Worm (Caenorhabditis elegans) whole organism, young adult: ENCODE data around the gene amt-4.
A peak's percentile ranks its signal among the peaks of the same experiment; 100 is the strongest.

Experiments used
- C06A6.2 ChIP-seq: fragments of 200-800 bp; sonication (Bioruptor generic); conservative IDR thresholded peaks from 2 replicates; pipeline ENCODE4 v1.3.6; 2022; ENCODE audit warnings: missing genetic modification characterization, missing compliant biosample characterization
- C17E4.6 ChIP-seq: fragments of 200-800 bp; sonication (Bioruptor generic); IDR thresholded peaks from 2 replicates; pipeline ENCODE4 v1.3.6; 2022; ENCODE audit warnings: missing genetic modification reagents, missing genetic modification characterization, missing compliant biosample characterization
- F22D6.2 ChIP-seq: sonication (generic microtip); optimal IDR thresholded peaks from 2 replicates; lab custom pipeline; 2016; ENCODE audit warnings: mild to moderate bottlenecking, missing genetic modification characterization, missing compliant biosample characterization
- F23B12.7 ChIP-seq: sonication (generic microtip); optimal IDR thresholded peaks from 2 replicates; lab custom pipeline; 2017; ENCODE audit warnings: missing genetic modification characterization, mild to moderate bottlenecking, missing compliant biosample characterization, antibody characterized with exemption, moderate library complexity; ENCODE audit not compliant: insufficient read depth
- F52B5.7 ChIP-seq: sonication (generic microtip); optimal IDR thresholded peaks from 2 replicates; lab custom pipeline; 2016; ENCODE audit warnings: mild to moderate bottlenecking, missing genetic modification characterization, missing compliant biosample characterization
- Y53F4B.3 ChIP-seq: fragments of 200-800 bp; sonication (Bioruptor generic); IDR thresholded peaks from 2 replicates; pipeline ENCODE4 v1.3.6; 2022; ENCODE audit warnings: missing genetic modification reagents, missing genetic modification characterization, missing compliant biosample characterization
- Y79H2A.3 ChIP-seq: fragments of 200-800 bp; sonication (Bioruptor generic); conservative IDR thresholded peaks from 2 replicates; pipeline ENCODE4 v1.3.6; 2022; ENCODE audit warnings: missing genetic modification reagents, missing genetic modification characterization, missing compliant biosample characterization
- akir-1 ChIP-seq: fragments of 200-800 bp; sonication (Bioruptor generic); optimal IDR thresholded peaks from 2 replicates; lab custom pipeline; 2018; ENCODE audit warnings: mild to moderate bottlenecking, missing genetic modification characterization, moderate library complexity, missing compliant biosample characterization
- ama-1 ChIP-seq, 3 experiments: fragments of 150-350 bp in 1 of 3; sonication (generic microtip) in 2 of 3; optimal IDR thresholded peaks; 2 replicates each; lab custom pipeline; 2014 to 2018; ENCODE audit warnings: missing biosample characterization in 2 of 3, missing genetic modification characterization in 2 of 3, missing genetic modification reagents in 2 of 3
- athp-1 ChIP-seq: sonication (generic microtip); optimal IDR thresholded peaks from 2 replicates; lab custom pipeline; 2017; ENCODE audit warnings: mild to moderate bottlenecking, missing genetic modification characterization, missing compliant biosample characterization
- bed-1 ChIP-seq: fragments of 200-800 bp; sonication (Bioruptor generic); IDR thresholded peaks from 2 replicates; pipeline ENCODE4 v1.3.6; 2022; ENCODE audit warnings: missing genetic modification reagents, missing genetic modification characterization, missing compliant biosample characterization
- cebp-2 ChIP-seq: fragments of 200-800 bp; sonication (Bioruptor generic); IDR thresholded peaks from 2 replicates; pipeline ENCODE4 v1.3.6; 2022; ENCODE audit warnings: missing genetic modification characterization, missing compliant biosample characterization
- chd-7 ChIP-seq: sonication (generic microtip); optimal IDR thresholded peaks from 2 replicates; lab custom pipeline; 2016; ENCODE audit warnings: mild to moderate bottlenecking, missing genetic modification characterization, moderate library complexity, missing compliant biosample characterization
- die-1 ChIP-seq: sonication (generic microtip); optimal IDR thresholded peaks from 2 replicates; lab custom pipeline; 2016; ENCODE audit warnings: missing genotype, mild to moderate bottlenecking, missing genetic modification characterization, missing compliant biosample characterization
- dpl-1 ChIP-seq: fragments of 150-350 bp; optimal IDR thresholded peaks from 2 replicates; lab custom pipeline; 2014; ENCODE audit warnings: missing biosample characterization, missing genetic modification reagents, missing genetic modification characterization
- efl-1 ChIP-seq: fragments of 150-350 bp; optimal IDR thresholded peaks from 2 replicates; lab custom pipeline; 2014; ENCODE audit warnings: missing biosample characterization, missing genetic modification reagents, missing genetic modification characterization
- egl-18 ChIP-seq: fragments of 200-800 bp; sonication (Bioruptor generic); IDR thresholded peaks from 2 replicates; pipeline ENCODE4 v1.3.6; 2022; ENCODE audit warnings: missing genetic modification reagents, missing genetic modification characterization, missing compliant biosample characterization
- egrh-3 ChIP-seq: fragments of 200-800 bp; sonication (Bioruptor generic); IDR thresholded peaks from 2 replicates; pipeline ENCODE4 v1.3.6; 2022; ENCODE audit warnings: missing genetic modification reagents, missing genetic modification characterization, missing compliant biosample characterization
- ekl-4 ChIP-seq: fragments of 200-800 bp; sonication (Bioruptor generic); IDR thresholded peaks from 2 replicates; pipeline ENCODE4 v1.3.6; 2022; ENCODE audit warnings: missing genetic modification reagents, missing genetic modification characterization, missing compliant biosample characterization
- ets-4 ChIP-seq: fragments of 200-800 bp; sonication (Bioruptor generic); optimal IDR thresholded peaks from 2 replicates; lab custom pipeline; 2018; ENCODE audit warnings: mild to moderate bottlenecking, missing genetic modification characterization, missing compliant biosample characterization
- hlh-12 ChIP-seq: sonication (generic microtip); optimal IDR thresholded peaks from 2 replicates; lab custom pipeline; 2016; ENCODE audit warnings: missing genetic modification characterization, missing compliant biosample characterization
- hmg-1.2 ChIP-seq: fragments of 200-800 bp; sonication (Bioruptor generic); IDR thresholded peaks from 2 replicates; pipeline ENCODE4 v1.3.6; 2022; ENCODE audit warnings: missing genetic modification reagents, missing genetic modification characterization, missing compliant biosample characterization
- let-607 ChIP-seq, 2 experiments: fragments of 200-800 bp in 1 of 2; sonication (Bioruptor generic) in 1 of 2; sonication (generic microtip) in 1 of 2; optimal IDR thresholded peaks; 2 replicates each; lab custom pipeline; 2016 to 2018; ENCODE audit warnings: mild to moderate bottlenecking in 2 of 2, missing compliant biosample characterization in 2 of 2, missing genetic modification characterization in 2 of 2, moderate library complexity in 2 of 2, missing genotype in 1 of 2
- lir-1 ChIP-seq: fragments of 200-800 bp; sonication (Bioruptor generic); conservative IDR thresholded peaks from 2 replicates; pipeline ENCODE4 v1.3.6; 2022; ENCODE audit warnings: missing genetic modification reagents, missing genetic modification characterization, missing compliant biosample characterization
- lsy-27 ChIP-seq: sonication (generic microtip); optimal IDR thresholded peaks from 2 replicates; lab custom pipeline; 2017; ENCODE audit warnings: missing genetic modification characterization, mild to moderate bottlenecking, missing compliant biosample characterization, antibody characterized with exemption, missing genotype, borderline replicate concordance; ENCODE audit not compliant: insufficient read depth
- mes-4 ChIP-seq: sonication (generic microtip); optimal IDR thresholded peaks from 2 replicates; lab custom pipeline; 2016; ENCODE audit warnings: missing genotype, missing genetic modification characterization, missing compliant biosample characterization
- nfya-1 ChIP-seq: sonication (generic microtip); optimal IDR thresholded peaks from 2 replicates; lab custom pipeline; 2017; ENCODE audit warnings: antibody characterized with exemption, missing compliant biosample characterization, missing genetic modification characterization, borderline replicate concordance; ENCODE audit not compliant: insufficient read depth
- nfya-2 ChIP-seq: fragments of 200-800 bp; sonication (Bioruptor generic); IDR thresholded peaks from 2 replicates; pipeline ENCODE4 v1.3.6; 2022; ENCODE audit warnings: missing genetic modification reagents, missing genetic modification characterization, missing compliant biosample characterization
- pha-4 ChIP-seq: fragments of 150-350 bp; sonication (generic microtip); optimal IDR thresholded peaks from 2 replicates; lab custom pipeline; 2014; ENCODE audit warnings: missing biosample characterization, missing genetic modification reagents, missing genetic modification characterization
- snpc-4 ChIP-seq, 5 experiments: fragments of 150-350 bp in 1 of 5; sonication (generic microtip) in 4 of 5; optimal IDR thresholded peaks; 2 replicates each; lab custom pipeline; 2014 to 2018; ENCODE audit warnings: missing genetic modification characterization in 5 of 5, missing biosample characterization in 3 of 5, antibody characterized with exemption in 2 of 5, mild to moderate bottlenecking in 2 of 5, missing compliant biosample characterization in 2 of 5, missing genotype in 2 of 5, moderate library complexity in 2 of 5, missing genetic modification reagents in 1 of 5
- unc-130 ChIP-seq: sonication (generic microtip); optimal IDR thresholded peaks from 2 replicates; lab custom pipeline; 2016; ENCODE audit warnings: missing genetic modification reagents, missing genetic modification characterization, missing compliant biosample characterization
- zfh-2 ChIP-seq: fragments of 200-800 bp; sonication (Bioruptor generic); conservative IDR thresholded peaks from 2 replicates; pipeline ENCODE4 v1.3.6; 2022; ENCODE audit warnings: missing genetic modification reagents, missing genetic modification characterization, missing compliant biosample characterization
- ztf-6 ChIP-seq: fragments of 200-800 bp; sonication (Bioruptor generic); IDR thresholded peaks from 2 replicates; pipeline ENCODE4 v1.3.6; 2022; ENCODE audit warnings: missing genetic modification reagents, missing genetic modification characterization, missing compliant biosample characterization

Gene amt-4

DNA sequence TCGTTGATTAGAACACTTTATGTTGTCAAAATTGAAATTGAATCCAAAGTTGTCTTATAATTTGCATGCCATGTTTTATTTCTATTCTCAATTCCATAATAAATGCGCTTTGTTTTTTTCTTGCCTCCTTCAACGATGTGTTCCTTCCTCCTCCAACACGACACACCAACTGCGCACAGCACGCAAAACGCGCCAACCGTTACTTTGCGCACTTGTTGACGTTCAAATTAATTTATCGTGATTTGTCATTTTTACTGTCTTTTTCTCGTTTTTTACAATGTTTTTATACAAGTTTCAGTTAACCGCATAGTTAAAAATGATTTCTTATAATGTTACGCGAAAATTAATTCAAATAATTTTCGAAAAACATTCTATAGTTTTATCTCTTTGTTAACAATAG, 22.8 kb downstream of the amt-4 start (continued):
- no peak for TF ChIP-seq dpl-1 (GFP tag; lab: Kevin White, UChicago)
- TF ChIP-seq hlh-12, result no peak

DNA sequence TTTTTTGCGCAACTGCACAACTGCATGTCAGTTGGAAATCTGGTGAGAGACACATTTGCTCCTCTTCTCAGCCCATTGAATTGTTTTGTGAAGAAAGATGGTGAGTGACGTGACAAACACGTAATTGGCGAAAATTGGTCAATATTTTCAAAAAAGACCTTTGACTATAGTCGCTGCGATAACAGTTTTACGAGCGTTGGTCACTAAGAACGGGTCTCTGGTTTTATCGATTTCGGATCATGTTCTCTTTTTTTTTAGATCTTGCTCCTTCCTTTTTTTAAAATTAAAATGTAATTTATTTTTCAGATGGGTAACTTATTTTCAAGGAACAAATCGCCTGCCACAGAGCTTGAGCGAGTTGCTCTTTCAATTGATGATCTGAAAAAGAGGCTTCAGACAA, 23.4 kb downstream of the amt-4 start, which contains the start of gene lnp-1:
Gene lnp-1, plus strand, starts transcription at position 301 of the 400 bp plus-strand sequence.
- TF ChIP-seq hlh-12, result no peak
- TF ChIP-seq F22D6.2 (tag; lab: Kevin White, UChicago), result no peak
- no peak for TF ChIP-seq athp-1
- no peak for TF ChIP-seq cebp-2 (GFP tag; lab: Robert Waterston, UW)
- TF ChIP-seq akir-1 (GFP tag; lab: Kevin White, UChicago), result no peak
- TF ChIP-seq mes-4 (tag; lab: Kevin White, UChicago), result no peak
- TF ChIP-seq nfya-1 (tag; lab: Kevin White, UChicago), result no peak
- no peak for TF ChIP-seq F52B5.7 (tag; lab: Kevin White, UChicago)
- no peak for TF ChIP-seq C17E4.6 (GFP tag; lab: Robert Waterston, UW)
- TF ChIP-seq die-1, result no peak
- no peak for TF ChIP-seq hmg-1.2 (GFP tag; lab: Robert Waterston, UW)
- TF ChIP-seq ztf-6, result no peak
- no peak for TF ChIP-seq Y53F4B.3 (GFP tag; lab: Robert Waterston, UW)
- no peak for TF ChIP-seq egl-18 (GFP tag; lab: Robert Waterston, UW)
- TF ChIP-seq, all 124 proteins: peak for 0

DNA sequence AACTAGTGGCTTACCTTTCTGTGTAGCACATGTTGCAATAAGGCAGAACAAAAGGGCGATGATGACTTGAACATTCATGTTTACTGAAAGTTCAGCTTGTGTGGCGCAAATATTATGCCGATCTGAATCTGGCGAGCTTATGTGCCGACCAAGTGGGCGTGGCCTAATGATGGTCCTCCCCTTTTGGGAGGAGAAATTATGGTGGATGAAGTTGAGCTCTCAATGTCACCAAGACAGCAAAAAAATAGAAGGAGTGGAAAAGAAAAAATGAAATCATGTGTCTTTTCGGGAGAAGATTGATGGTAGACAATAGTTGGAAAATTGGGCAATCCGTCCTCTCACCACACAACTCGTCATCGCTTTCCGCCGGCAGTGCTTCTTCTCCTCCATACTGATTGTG, 27.1 kb downstream of the amt-4 start, which contains the start of gene flp-12:
Gene flp-12, minus strand, starts transcription at position 101 of the 400 bp plus-strand sequence.
- 0 out of 2 replicates have a peak, but pooled peaks have one; percentile 6 for TF ChIP-seq zfh-2 (GFP tag; lab: Robert Waterston, UW)
- no peak for TF ChIP-seq ama-1 (optimal IDR thresholded peaks at IDR 0.05; lab: Kevin White, UChicago)
- TF ChIP-seq ama-1 (GFP tag; optimal IDR thresholded peaks at IDR 0.05; lab: Kevin White, UChicago), result no peak
- TF ChIP-seq, all 124 proteins: peak for 1

DNA sequence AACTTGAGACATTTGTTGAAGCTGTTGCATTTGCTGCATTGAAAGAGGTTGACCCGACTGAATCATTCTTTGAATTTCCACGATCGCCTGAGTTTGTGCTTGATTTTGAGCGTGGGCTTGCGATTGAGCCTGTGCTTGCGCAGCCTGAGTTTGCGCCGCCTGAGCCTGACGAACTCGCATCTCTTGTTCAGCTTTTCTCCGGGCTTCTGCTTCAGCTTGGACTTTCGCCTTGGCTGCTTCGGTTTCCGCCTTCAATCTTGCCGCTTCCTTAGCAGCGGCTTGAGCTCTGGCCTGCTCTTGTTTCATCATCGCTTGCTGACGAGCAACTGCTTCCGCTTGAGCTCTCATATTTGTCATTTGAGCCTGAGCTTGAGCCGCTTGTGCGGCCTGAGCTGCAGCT, 32.3 kb downstream of the amt-4 start:
- TF ChIP-seq zfh-2 (GFP tag; lab: Robert Waterston, UW) (peak; percentile 64), pha-4 (tag; lab: Kevin White, UChicago) (no peak), egrh-3 (GFP tag; lab: Robert Waterston, UW) (peak; percentile 65; the same call in 1 of the 2 replicates)

DNA sequence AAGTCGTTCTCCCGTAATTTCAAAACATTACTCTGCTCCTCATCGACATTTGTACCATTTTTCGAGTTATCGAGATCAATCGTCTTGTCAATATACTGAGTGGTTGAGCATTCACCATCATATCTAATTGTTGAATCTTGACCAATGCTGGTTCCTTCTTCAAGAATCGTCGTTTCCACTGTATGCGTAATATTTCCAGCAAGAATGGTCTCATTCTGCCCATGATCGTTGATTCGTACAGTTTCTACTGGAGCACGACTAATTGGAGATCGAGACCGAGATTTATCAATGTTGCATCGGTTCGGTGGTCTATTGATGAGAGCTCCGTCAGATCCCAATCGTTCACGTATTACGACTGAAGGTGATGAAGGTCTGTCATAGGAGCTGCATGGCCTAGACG, 34.4 kb downstream of the amt-4 start:
- TF ChIP-seq ets-4 (GFP tag; lab: Kevin White, UChicago), result no peak
- TF ChIP-seq unc-130 (GFP tag; lab: Kevin White, UChicago), result no peak
- TF ChIP-seq ama-1 (optimal IDR thresholded peaks at IDR 0.05; lab: Kevin White, UChicago), result no peak
- TF ChIP-seq ama-1 (GFP tag; optimal IDR thresholded peaks at IDR 0.05; lab: Kevin White, UChicago), result no peak
- no peak for TF ChIP-seq efl-1 (GFP tag; lab: Kevin White, UChicago)
- TF ChIP-seq bed-1 (GFP tag; lab: Robert Waterston, UW), result no peak
- TF ChIP-seq F23B12.7, result no peak
- no peak for TF ChIP-seq ztf-6
- no peak for TF ChIP-seq nfya-1 (tag; lab: Kevin White, UChicago)
- TF ChIP-seq let-607 (tag; optimal IDR thresholded peaks at IDR 0.05; lab: Kevin White, UChicago), result no peak
- no peak for TF ChIP-seq athp-1

DNA sequence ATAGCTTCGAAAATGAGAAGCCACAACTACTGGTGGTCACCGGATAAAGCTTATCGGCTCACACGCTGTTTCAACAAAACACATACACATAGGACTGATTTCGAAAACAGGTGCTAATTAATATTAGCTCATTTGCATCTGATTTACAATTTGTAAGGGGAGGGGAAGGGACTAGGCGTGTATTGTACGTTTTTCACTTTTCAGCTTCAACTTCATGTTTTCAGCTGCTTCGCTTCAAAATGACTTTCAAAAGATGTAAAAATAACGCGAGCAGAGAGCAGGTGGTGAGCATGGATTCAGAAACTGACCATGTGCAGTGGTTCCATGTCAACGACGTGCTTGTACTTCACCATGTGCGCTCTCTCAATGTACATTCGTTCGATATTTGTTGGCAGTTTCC, 35.9 kb downstream of the amt-4 start:
- TF ChIP-seq ekl-4 (GFP tag; lab: Robert Waterston, UW), result no peak
- TF ChIP-seq C06A6.2 (GFP tag; lab: Robert Waterston, UW), result no peak
- TF ChIP-seq snpc-4 (GFP tag; optimal IDR thresholded peaks at IDR 0.05; lab: Kevin White, UChicago), result no peak
- no peak for TF ChIP-seq snpc-4 (tag; optimal IDR thresholded peaks at IDR 0.05; lab: Kevin White, UChicago)
- no peak for TF ChIP-seq lir-1 (GFP tag; lab: Robert Waterston, UW)
- no peak for TF ChIP-seq nfya-2
- no peak for TF ChIP-seq Y79H2A.3 (GFP tag; lab: Robert Waterston, UW)
- no peak for TF ChIP-seq lsy-27 (tag; lab: Kevin White, UChicago)
- TF ChIP-seq chd-7, result no peak
